Fruit fly (Drosophila melanogaster) whole organism, adult: ENCODE data around the gene CG4194.

Experiments
- CG11617 ChIP-seq: fragments of 200-800 bp; sonication (Bioruptor generic); optimal IDR thresholded peaks from 2 replicates; lab custom pipeline; 2017; ENCODE audit warnings: mild to moderate bottlenecking, missing biosample characterization, missing genetic modification reagents, missing genetic modification characterization
- CG12768 ChIP-seq: fragments of 200-800 bp; sonication (Bioruptor generic); optimal IDR thresholded peaks from 2 replicates; lab custom pipeline; 2017; ENCODE audit warnings: missing biosample characterization, missing genetic modification characterization, mild to moderate bottlenecking, moderate library complexity, missing genetic modification reagents
- CG14711 ChIP-seq: fragments of 200-800 bp; sonication (Bioruptor generic); optimal IDR thresholded peaks from 2 replicates; lab custom pipeline; 2018; ENCODE audit warnings: missing biosample characterization, mild to moderate bottlenecking, missing genetic modification characterization, moderate library complexity
- CG1620 ChIP-seq: fragments of 200-800 bp; sonication (Bioruptor generic); optimal IDR thresholded peaks from 2 replicates; lab custom pipeline; 2016; ENCODE audit warnings: missing biosample characterization, missing genetic modification characterization
- CG33017 ChIP-seq: fragments of 200-800 bp; sonication (Bioruptor generic); optimal IDR thresholded peaks from 2 replicates; lab custom pipeline; 2018; ENCODE audit warnings: missing biosample characterization, mild to moderate bottlenecking, missing genetic modification characterization, moderate library complexity
- CG5204 ChIP-seq: fragments of 200-800 bp; sonication (Bioruptor generic); optimal IDR thresholded peaks from 2 replicates; lab custom pipeline; 2016; ENCODE audit warnings: missing biosample characterization, missing genetic modification characterization
- CG7045 ChIP-seq: fragments of 200-800 bp; sonication (Bioruptor generic); optimal IDR thresholded peaks from 2 replicates; lab custom pipeline; 2017; ENCODE audit warnings: missing biosample characterization, mild to moderate bottlenecking, missing genetic modification characterization
- CG7101 ChIP-seq: fragments of 200-800 bp; sonication (Bioruptor generic); optimal IDR thresholded peaks from 2 replicates; lab custom pipeline; 2018; ENCODE audit warnings: missing biosample characterization, mild to moderate bottlenecking, missing genetic modification characterization, moderate library complexity
- Clk ChIP-seq: fragments of 200-800 bp; sonication (Bioruptor generic); optimal IDR thresholded peaks from 2 replicates; lab custom pipeline; 2017; ENCODE audit warnings: missing biosample characterization, missing genetic modification characterization
- Crg-1 ChIP-seq: fragments of 200-800 bp; sonication (Bioruptor generic); optimal IDR thresholded peaks from 2 replicates; lab custom pipeline; 2016; ENCODE audit warnings: missing biosample characterization, missing genetic modification characterization
- Hr96 ChIP-seq: fragments of 200-800 bp; sonication (Bioruptor generic); optimal IDR thresholded peaks from 2 replicates; lab custom pipeline; 2016; ENCODE audit warnings: missing biosample characterization, missing genetic modification characterization
- Mnt ChIP-seq: fragments of 200-800 bp; sonication (Bioruptor generic); optimal IDR thresholded peaks from 2 replicates; lab custom pipeline; 2016; ENCODE audit warnings: missing biosample characterization, mild to moderate bottlenecking, missing genetic modification characterization
- bab1 ChIP-seq: fragments of 200-800 bp; sonication (Bioruptor generic); optimal IDR thresholded peaks from 3 replicates; lab custom pipeline; 2019; ENCODE audit warnings: missing biosample characterization, mild to moderate bottlenecking, missing genetic modification characterization, moderate library complexity
- cic ChIP-seq: fragments of 200-800 bp; sonication (Bioruptor generic); optimal IDR thresholded peaks from 2 replicates; lab custom pipeline; 2017; ENCODE audit warnings: missing biosample characterization, mild to moderate bottlenecking, missing genetic modification characterization, moderate library complexity
- cnc ChIP-seq, 2 experiments: fragments of >200 bp; optimal IDR thresholded peaks; 2 replicates each; lab custom pipeline; 2017
- kay ChIP-seq: fragments of 200-800 bp; sonication (Bioruptor generic); peaks from one replicate; lab custom pipeline; 2016; ENCODE audit warnings: missing biosample characterization, missing genetic modification characterization, borderline replicate concordance
- ovo ChIP-seq: fragments of 200-800 bp; sonication (Bioruptor generic); optimal IDR thresholded peaks from 2 replicates; lab custom pipeline; 2016; ENCODE audit warnings: missing biosample characterization, missing genetic modification characterization
- pad ChIP-seq: fragments of 200-800 bp; sonication (Bioruptor generic); optimal IDR thresholded peaks from 3 replicates; lab custom pipeline; 2017; ENCODE audit warnings: missing biosample characterization, missing genetic modification characterization, mild to moderate bottlenecking, moderate library complexity, missing genetic modification reagents
- tj ChIP-seq: fragments of 200-800 bp; sonication (Bioruptor generic); optimal IDR thresholded peaks from 3 replicates; lab custom pipeline; 2017; ENCODE audit warnings: missing biosample characterization, mild to moderate bottlenecking, missing genetic modification characterization, moderate library complexity
- toe ChIP-seq: fragments of 200-800 bp; sonication (Bioruptor generic); optimal IDR thresholded peaks from 2 replicates; lab custom pipeline; 2016; ENCODE audit warnings: missing biosample characterization, missing genetic modification characterization

The CG4194 gene

dm6 chrX:2037605-2038004 is 30.8 kb upstream of the CG4194 start:
- TF ChIP-seq CG33017 = no peak
- TF ChIP-seq ovo (GFP tag; lab: Kevin White, UChicago) = no peak
- no peak for TF ChIP-seq Crg-1 (GFP tag; lab: Kevin White, UChicago)
- TF ChIP-seq tj (GFP tag; lab: Kevin White, UChicago) = no peak
- no peak for TF ChIP-seq CG5204 (GFP tag; lab: Kevin White, UChicago)
- no peak for TF ChIP-seq CG7045 (GFP tag; lab: Kevin White, UChicago)
- no peak for TF ChIP-seq Mnt (GFP tag; lab: Kevin White, UChicago)
- no peak for TF ChIP-seq kay (GFP tag; lab: Kevin White, UChicago)
- TF ChIP-seq pad (GFP tag; lab: Kevin White, UChicago) = no peak
- no peak for TF ChIP-seq Hr96 (GFP tag; lab: Kevin White, UChicago)
- TF ChIP-seq CG7101 (tag; lab: Kevin White, UChicago) = no peak
- no peak for TF ChIP-seq CG1620 (GFP tag; lab: Kevin White, UChicago)
- TF ChIP-seq cic (GFP tag; lab: Kevin White, UChicago) = no peak
- no peak for TF ChIP-seq CG12768
- no peak for TF ChIP-seq CG11617
- TF ChIP-seq cnc (optimal IDR thresholded peaks at IDR 0.05; lab: Kevin White, UChicago) = no peak
- no peak for TF ChIP-seq toe (GFP tag; lab: Kevin White, UChicago)
- TF ChIP-seq Clk = no peak
- TF ChIP-seq CG14711 = no peak

dm6 chrX:2041312-2041918 is 27.0 kb upstream of the CG4194 start, which contains the start of gene CG4313:
TSS of gene CG4313 (plus strand) at chrX:2041868.
- TF ChIP-seq CG33017 (no peak), toe (GFP tag; lab: Kevin White, UChicago) (peak; percentile 69), cnc (optimal IDR thresholded peaks at IDR 0.05; lab: Kevin White, UChicago) (no peak), Crg-1 (GFP tag; lab: Kevin White, UChicago) (peak; percentile 61), CG5204 (GFP tag; lab: Kevin White, UChicago) (peak; percentile 74), tj (GFP tag; lab: Kevin White, UChicago) (peak; percentile 67), Mnt (GFP tag; lab: Kevin White, UChicago) (peak; percentile 48), pad (GFP tag; lab: Kevin White, UChicago) (peak; percentile 58), kay (GFP tag; lab: Kevin White, UChicago) (no peak), Hr96 (GFP tag; lab: Kevin White, UChicago) (peak; percentile 89), CG7045 (GFP tag; lab: Kevin White, UChicago) (no peak), cic (GFP tag; lab: Kevin White, UChicago) (no peak), CG11617 (peak; percentile 77), CG14711 (peak; percentile 95), ovo (GFP tag; lab: Kevin White, UChicago) (peak; percentile 19), CG1620 (GFP tag; lab: Kevin White, UChicago) (peak; percentile 77), CG7101 (tag; lab: Kevin White, UChicago) (peak; percentile 74), CG12768 (peak; percentile 42), Clk (no peak), bab1 (peak; percentile 79)

dm6 chrX:2041981-2042847 is 26.2 kb upstream of the CG4194 start, which contains the start of the genes Actn and usp:
TSS of gene Actn (minus strand) at chrX:2042311.
TSS of gene usp (minus strand) at chrX:2042311.
- TF ChIP-seq CG14711 (peak; percentile 53), CG1620 (GFP tag; lab: Kevin White, UChicago) (peak; percentile 5), bab1 (no peak), CG7101 (tag; lab: Kevin White, UChicago) (no peak), ovo (GFP tag; lab: Kevin White, UChicago) (peak; percentile 49), Hr96 (GFP tag; lab: Kevin White, UChicago) (peak; percentile 10), pad (GFP tag; lab: Kevin White, UChicago) (peak; percentile 25), cic (GFP tag; lab: Kevin White, UChicago) (peak; percentile 63), Mnt (GFP tag; lab: Kevin White, UChicago) (peak; percentile 46), CG12768 (no peak), CG5204 (GFP tag; lab: Kevin White, UChicago) (no peak), toe (GFP tag; lab: Kevin White, UChicago) (peak; percentile 27), Clk (no peak), kay (GFP tag; lab: Kevin White, UChicago) (no peak), CG33017 (peak; percentile 1), Crg-1 (GFP tag; lab: Kevin White, UChicago) (peak; percentile 16), tj (GFP tag; lab: Kevin White, UChicago) (no peak), CG7045 (GFP tag; lab: Kevin White, UChicago) (no peak), cnc (optimal IDR thresholded peaks at IDR 0.05; lab: Kevin White, UChicago) (no peak), CG11617 (no peak)

- TF ChIP-seq Clk = no peak
- peak; percentile 76 for TF ChIP-seq cic (GFP tag; lab: Kevin White, UChicago)
- peak; percentile 91 for TF ChIP-seq tj (GFP tag; lab: Kevin White, UChicago)
- TF ChIP-seq CG7045 (GFP tag; lab: Kevin White, UChicago) = no peak
- TF ChIP-seq cnc (optimal IDR thresholded peaks at IDR 0.05; lab: Kevin White, UChicago) = no peak
- TF ChIP-seq pad (GFP tag; lab: Kevin White, UChicago) = peak; percentile 7
- no peak for TF ChIP-seq toe (GFP tag; lab: Kevin White, UChicago)
- peak; percentile 19 for TF ChIP-seq Mnt (GFP tag; lab: Kevin White, UChicago)
These were observed 24.6 kb upstream of the CG4194 start, which contains the start of gene CG4325 for dm6 chrX:2043660-2044397. TSS of gene CG4325 (minus strand) at chrX:2043818.
